Fruit fly (Drosophila melanogaster) whole organism, pupa: ENCODE data around the gene Ir8a.
A peak's percentile ranks its signal among the peaks of the same experiment; 100 is the strongest.

Experiments used
- CG10348 ChIP-seq: fragments of 200-800 bp; sonication (Bioruptor generic); IDR thresholded peaks from 2 replicates; pipeline ENCODE4 v1.3.6; 2022; ENCODE audit warnings: missing biosample characterization, missing genetic modification characterization
- CG12605 ChIP-seq: fragments of 200-800 bp; sonication (Bioruptor generic); IDR thresholded peaks from 2 replicates; pipeline ENCODE4 v1.3.6; 2022; ENCODE audit warnings: missing biosample characterization, missing genetic modification characterization
- CG13204 ChIP-seq: fragments of 200-800 bp; sonication (Bioruptor generic); optimal IDR thresholded peaks from 2 replicates; lab custom pipeline; 2018; ENCODE audit warnings: missing biosample characterization, mild to moderate bottlenecking, missing genetic modification characterization, moderate library complexity
- CG14655 ChIP-seq: fragments of 200-800 bp; sonication (Bioruptor generic); optimal IDR thresholded peaks from 3 replicates; lab custom pipeline; 2017; ENCODE audit warnings: mild to moderate bottlenecking, missing biosample characterization, missing genetic modification reagents, missing genetic modification characterization
- CG15710 ChIP-seq: fragments of 200-800 bp; sonication (Bioruptor generic); optimal IDR thresholded peaks from 2 replicates; lab custom pipeline; 2018; ENCODE audit warnings: missing biosample characterization, mild to moderate bottlenecking, missing genetic modification characterization, moderate library complexity
- CG17806 ChIP-seq: fragments of 200-800 bp; sonication (Bioruptor generic); optimal IDR thresholded peaks from 2 replicates; lab custom pipeline; 2018; ENCODE audit warnings: missing biosample characterization, mild to moderate bottlenecking, missing genetic modification characterization, moderate library complexity
- CG32121 ChIP-seq: fragments of 200-800 bp; sonication (Bioruptor generic); IDR thresholded peaks from 2 replicates; pipeline ENCODE4 v1.3.6; 2022; ENCODE audit warnings: missing biosample characterization, missing genetic modification characterization
- CG34367 ChIP-seq: fragments of 200-800 bp; sonication (Bioruptor generic); optimal IDR thresholded peaks from 2 replicates; lab custom pipeline; 2018; ENCODE audit warnings: missing biosample characterization, mild to moderate bottlenecking, missing genetic modification characterization
- CG4496 ChIP-seq: fragments of 200-800 bp; sonication (Bioruptor generic); IDR thresholded peaks from 3 replicates; pipeline ENCODE4 v1.3.6; 2022; ENCODE audit warnings: missing biosample characterization, missing genetic modification characterization
- CG8159 ChIP-seq: fragments of 200-800 bp; sonication (Bioruptor generic); optimal IDR thresholded peaks from 3 replicates; lab custom pipeline; 2018; ENCODE audit warnings: missing biosample characterization, mild to moderate bottlenecking, missing genetic modification characterization, moderate library complexity
- CG8301 ChIP-seq: fragments of 200-800 bp; sonication (Bioruptor generic); optimal IDR thresholded peaks from 2 replicates; lab custom pipeline; 2018; ENCODE audit warnings: missing biosample characterization, mild to moderate bottlenecking, missing genetic modification characterization
- CG9948 ChIP-seq: fragments of 200-800 bp; sonication (Bioruptor generic); optimal IDR thresholded peaks from 2 replicates; lab custom pipeline; 2018; ENCODE audit warnings: missing biosample characterization, mild to moderate bottlenecking, missing genetic modification characterization, moderate library complexity
- D1 ChIP-seq: fragments of 200-800 bp; sonication (Bioruptor generic); optimal IDR thresholded peaks from 2 replicates; lab custom pipeline; 2018; ENCODE audit warnings: missing biosample characterization, mild to moderate bottlenecking, missing genetic modification characterization, moderate library complexity
- EcR ChIP-seq: fragments of 200-800 bp; sonication (Bioruptor generic); optimal IDR thresholded peaks from 3 replicates; lab custom pipeline; 2019; ENCODE audit warnings: missing biosample characterization, missing genetic modification characterization, mild to moderate bottlenecking, moderate library complexity, missing genetic modification reagents
- Ets98B ChIP-seq: fragments of 200-800 bp; sonication (Bioruptor generic); IDR thresholded peaks from 2 replicates; pipeline ENCODE4 v1.3.6; 2022; ENCODE audit warnings: missing biosample characterization, missing genetic modification characterization
- Pif1A ChIP-seq: fragments of 200-800 bp; sonication (Bioruptor generic); optimal IDR thresholded peaks from 3 replicates; lab custom pipeline; 2016; ENCODE audit warnings: missing biosample characterization, missing genetic modification characterization
- Pif1B ChIP-seq: fragments of 200-800 bp; sonication (Bioruptor generic); optimal IDR thresholded peaks from 3 replicates; lab custom pipeline; 2016; ENCODE audit warnings: missing biosample characterization, missing genetic modification characterization
- Snoo ChIP-seq: fragments of 200-800 bp; sonication (Bioruptor generic); optimal IDR thresholded peaks from 3 replicates; lab custom pipeline; 2017; ENCODE audit warnings: missing biosample characterization, mild to moderate bottlenecking, missing genetic modification characterization, inconsistent platforms
- fd96Ca ChIP-seq: fragments of 200-800 bp; sonication (Bioruptor generic); IDR thresholded peaks from 3 replicates; pipeline ENCODE4 v1.3.6; 2022; ENCODE audit warnings: missing biosample characterization, missing genetic modification characterization
- gl ChIP-seq: fragments of 200-800 bp; sonication (Bioruptor generic); optimal IDR thresholded peaks from 2 replicates; lab custom pipeline; 2018; ENCODE audit warnings: missing biosample characterization, mild to moderate bottlenecking, missing genetic modification characterization
- rn ChIP-seq: fragments of 200-800 bp; sonication (Bioruptor generic); IDR thresholded peaks from 2 replicates; pipeline ENCODE4 v1.3.6; 2022; ENCODE audit warnings: missing biosample characterization, missing genetic modification characterization

The Ir8a gene

dm6 chrX:9267598-9267997 is 31.2 kb upstream of the Ir8a start, which contains the start of gene Erk7:
Gene Erk7, minus strand, starts transcription at chrX:9267698.
- no peak for TF ChIP-seq Pif1B (GFP tag; lab: Kevin White, UChicago)
- no peak for TF ChIP-seq gl (tag; lab: Kevin White, UChicago)

- TF ChIP-seq CG8159 (no peak), EcR (GFP tag; lab: Kevin White, UChicago) (no peak), D1 (tag; lab: Kevin White, UChicago) (no peak), CG14655 (GFP tag; lab: Kevin White, UChicago) (no peak), CG32121 (GFP tag; lab: Robert Waterston, UW) (0 out of 2 replicates have a peak, but pooled peaks have one; percentile 24)
These were observed 29.7 kb upstream of the Ir8a start for dm6 chrX:9266082-9266481.

dm6 chrX:9255964-9256520 is 19.7 kb upstream of the Ir8a start, which contains the start of gene ric8a:
Gene ric8a, plus strand, starts transcription at chrX:9256168.
- TF ChIP-seq CG14655 (GFP tag; lab: Kevin White, UChicago) (no peak), CG8159 (peak; percentile 24)
- TF ChIP-seq, all 21 proteins: peak for 1

- TF ChIP-seq Snoo (no peak), EcR (GFP tag; lab: Kevin White, UChicago) (no peak), gl (tag; lab: Kevin White, UChicago) (no peak), Ets98B (GFP tag; lab: Robert Waterston, UW) (no peak), rn (GFP tag; lab: Robert Waterston, UW) (no peak), CG12605 (no peak), CG13204 (GFP tag; lab: Kevin White, UChicago) (no peak), CG4496 (no peak), CG10348 (no peak), Pif1A (no peak), CG34367 (no peak), Pif1B (GFP tag; lab: Kevin White, UChicago) (no peak)
- TF ChIP-seq, all 21 proteins: peak for 0
These were observed 18.6 kb upstream of the Ir8a start for dm6 chrX:9255021-9255420.

dm6 chrX:9252051-9252708 is 15.8 kb upstream of the Ir8a start:
- TF ChIP-seq EcR (GFP tag; lab: Kevin White, UChicago) (peak; percentile 60), Ets98B (GFP tag; lab: Robert Waterston, UW) (peak; percentile 40; the same call in 1 of the 2 replicates), fd96Ca (peak; percentile 55; the same call in 1 of the 3 replicates), CG4496 (peak; percentile 65), CG32121 (GFP tag; lab: Robert Waterston, UW) (peak; percentile 49; the same call in 1 of the 2 replicates), Pif1B (GFP tag; lab: Kevin White, UChicago) (no peak), CG9948 (tag; lab: Kevin White, UChicago) (peak; percentile 18), CG34367 (peak; percentile 0), CG12605 (peak; percentile 34), Pif1A (no peak), rn (GFP tag; lab: Robert Waterston, UW) (no peak)

- TF ChIP-seq CG15710 (peak; percentile 43), rn (GFP tag; lab: Robert Waterston, UW) (0 out of 2 replicates have a peak, but pooled peaks have one; percentile 21), CG8159 (peak; percentile 63), CG14655 (GFP tag; lab: Kevin White, UChicago) (peak; percentile 64), EcR (GFP tag; lab: Kevin White, UChicago) (peak; percentile 79), Pif1B (GFP tag; lab: Kevin White, UChicago) (no peak), CG8301 (tag; lab: Kevin White, UChicago) (peak; percentile 51), CG10348 (no peak), CG12605 (peak; percentile 56; the same call in 1 of the 2 replicates), CG13204 (GFP tag; lab: Kevin White, UChicago) (no peak), CG34367 (peak; percentile 55), CG4496 (peak; percentile 72), CG17806 (tag; lab: Kevin White, UChicago) (peak; percentile 48), D1 (tag; lab: Kevin White, UChicago) (no peak), Snoo (no peak), gl (tag; lab: Kevin White, UChicago) (peak; percentile 6), fd96Ca (peak; percentile 76), Ets98B (GFP tag; lab: Robert Waterston, UW) (peak; percentile 63), Pif1A (peak; percentile 60), CG32121 (GFP tag; lab: Robert Waterston, UW) (peak; percentile 77), CG9948 (tag; lab: Kevin White, UChicago) (peak; percentile 13)
These were observed 15.0 kb upstream of the Ir8a start for dm6 chrX:9251212-9251877.
